Fruit fly (Drosophila melanogaster) whole organism, embryonic: Measurements from ENCODE around the gene Obp19a.

ENCODE experiments used
- CG12104 ChIP-seq: fragments of 200-800 bp; sonication (Bioruptor generic); optimal IDR thresholded peaks from 3 replicates; lab custom pipeline; 2016; ENCODE audit warnings: missing biosample characterization, missing genetic modification characterization
- CG16815 ChIP-seq: fragments of 200-800 bp; sonication (Bioruptor generic); optimal IDR thresholded peaks from 3 replicates; lab custom pipeline; 2017; ENCODE audit warnings: missing biosample characterization, mild to moderate bottlenecking, missing genetic modification characterization
- CG30431 ChIP-seq: fragments of 200-800 bp; sonication (Bioruptor generic); optimal IDR thresholded peaks from 2 replicates; lab custom pipeline; 2017; ENCODE audit warnings: missing biosample characterization, missing genetic modification characterization
- Dek ChIP-seq: fragments of 200-800 bp; sonication (Bioruptor generic); optimal IDR thresholded peaks from 3 replicates; lab custom pipeline; 2019; ENCODE audit warnings: missing biosample characterization, mild to moderate bottlenecking, missing genetic modification characterization, moderate library complexity
- Myb ChIP-seq: fragments of 200-800 bp; sonication (Bioruptor generic); optimal IDR thresholded peaks from 2 replicates; lab custom pipeline; 2016; ENCODE audit warnings: missing biosample characterization, missing genetic modification characterization
- btn ChIP-seq: fragments of 200-800 bp; sonication (Bioruptor generic); optimal IDR thresholded peaks from 2 replicates; lab custom pipeline; 2016; ENCODE audit warnings: missing biosample characterization, missing genetic modification characterization
- exex ChIP-seq: fragments of 200-800 bp; sonication (Bioruptor generic); optimal IDR thresholded peaks from 4 replicates; lab custom pipeline; 2018; ENCODE audit warnings: missing biosample characterization, mild to moderate bottlenecking, missing genetic modification characterization, moderate library complexity

dm6 chrX:20414099-20414498, 1.4 kb upstream of the Obp19a start, which contains the start of gene CG15458:
- TF ChIP-seq CG16815 (GFP tag; lab: Kevin White, UChicago) (no peak), Dek (no peak), Myb (no peak), CG12104 (no peak), btn (GFP tag; lab: Kevin White, UChicago) (no peak), exex (tag; lab: Kevin White, UChicago) (no peak), CG30431 (no peak)
